ENCODE assay signal across 1 fruit fly cellular context in the genomic region with DNA sequence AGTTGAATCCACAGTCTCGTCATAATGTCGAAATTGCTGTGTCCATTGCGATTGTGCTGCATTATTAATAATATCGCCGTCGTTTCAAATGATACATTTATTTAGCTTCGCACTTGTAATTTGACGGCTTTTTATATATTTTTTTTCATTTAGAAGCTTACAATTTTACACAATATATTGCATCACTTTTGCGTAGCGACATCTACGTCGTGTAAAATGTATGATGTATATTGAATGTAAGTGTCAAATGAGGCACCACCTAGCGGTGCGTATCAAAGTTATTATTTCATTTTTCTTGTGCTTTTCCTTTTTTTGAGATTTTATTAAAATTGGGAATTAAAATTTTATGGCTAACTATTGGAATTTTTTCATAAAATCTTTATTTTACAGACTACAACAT.
TF ChIP-seq lines count a peak whose summit lies in the region.

No protein-coding gene starts in this region.

TF ChIP-seq in whole organism, embryonic, 481 proteins besides CTCF, POLR2A, EP300 and RAD21 (continued from another document):
- TF ChIP-seq Hr3 (GFP tag; optimal IDR thresholded peaks at IDR 0.05; lab: Kevin White, UChicago): no peak
- TF ChIP-seq CG12104 (GFP tag; optimal IDR thresholded peaks at IDR 0.05; lab: Kevin White, UChicago): no peak
- TF ChIP-seq tin (GFP tag; optimal IDR thresholded peaks at IDR 0.05; lab: Kevin White, UChicago): no peak
- peak; percentile 14 for TF ChIP-seq pnt (GFP tag; optimal IDR thresholded peaks at IDR 0.05; lab: Kevin White, UChicago)
- TF ChIP-seq zen (tag; optimal IDR thresholded peaks at IDR 0.05; lab: Kevin White, UChicago): no peak
- TF ChIP-seq prd (optimal IDR thresholded peaks at IDR 0.05; lab: Kevin White, UChicago): peak in 1 of 2 experiments; percentile 11
- no peak for TF ChIP-seq prd (GFP tag; IDR thresholded peaks at IDR 0.05; lab: Robert Waterston, UW)
- no peak for TF ChIP-seq esg (GFP tag; conservative IDR thresholded peaks at IDR 0.05; lab: Robert Waterston, UW)
- no peak for TF ChIP-seq CG12155 (GFP tag; optimal IDR thresholded peaks at IDR 0.05; lab: Kevin White, UChicago)
- TF ChIP-seq so (GFP tag; IDR thresholded peaks at IDR 0.05; lab: Robert Waterston, UW): no peak
- TF ChIP-seq Drgx (GFP tag; IDR thresholded peaks at IDR 0.05; lab: Robert Waterston, UW): no peak
- no peak for TF ChIP-seq Xbp1 (GFP tag; optimal IDR thresholded peaks at IDR 0.05; lab: Kevin White, UChicago)
- TF ChIP-seq CG10654 (GFP tag; optimal IDR thresholded peaks at IDR 0.05; lab: Kevin White, UChicago): no peak
- TF ChIP-seq CG8290 (GFP tag; optimal IDR thresholded peaks at IDR 0.05; lab: Kevin White, UChicago): no peak
- TF ChIP-seq CG8290 (tag; optimal IDR thresholded peaks at IDR 0.05; lab: Kevin White, UChicago): no peak
- TF ChIP-seq CG7963 (GFP tag; IDR thresholded peaks at IDR 0.05; lab: Robert Waterston, UW; ENCODE audit: partially characterized antibody): no peak
- no peak for TF ChIP-seq pan (optimal IDR thresholded peaks at IDR 0.05; lab: Kevin White, UChicago)
- no peak for TF ChIP-seq pan (GFP tag; optimal IDR thresholded peaks at IDR 0.05 in 1 of 2, IDR thresholded peaks at IDR 0.05 in 1 of 2)
- TF ChIP-seq CG14965 (GFP tag; optimal IDR thresholded peaks at IDR 0.05; lab: Kevin White, UChicago; ENCODE audit: borderline replicate concordance): no peak
- TF ChIP-seq kay (GFP tag; optimal IDR thresholded peaks at IDR 0.05; lab: Kevin White, UChicago): no peak
- 0 out of 2 replicates have a peak, but pooled peaks have one; percentile 34 for TF ChIP-seq slbo (GFP tag; IDR thresholded peaks at IDR 0.05; lab: Robert Waterston, UW)
- TF ChIP-seq CG2199 (GFP tag; IDR thresholded peaks at IDR 0.05; lab: Robert Waterston, UW): peak; percentile 93
- TF ChIP-seq CG10366 (GFP tag; IDR thresholded peaks at IDR 0.05; lab: Robert Waterston, UW): no peak
- 0 out of 3 replicates have a peak, but pooled peaks have one; percentile 17 for TF ChIP-seq CG17361 (GFP tag; IDR thresholded peaks at IDR 0.05; lab: Robert Waterston, UW)
- peak; percentile 91 for TF ChIP-seq Ets65A (GFP tag; lab: Kevin White, UChicago)
- TF ChIP-seq D (optimal IDR thresholded peaks at IDR 0.05; lab: Kevin White, UChicago): no peak
- no peak for TF ChIP-seq D (GFP tag; optimal IDR thresholded peaks at IDR 0.05; lab: Kevin White, UChicago)
- TF ChIP-seq Dek (tag; optimal IDR thresholded peaks at IDR 0.05; lab: Kevin White, UChicago): no peak
- TF ChIP-seq amos (GFP tag; IDR thresholded peaks at IDR 0.05; lab: Robert Waterston, UW; ENCODE audit: partially characterized antibody): peak; percentile 72
- no peak for TF ChIP-seq peb (GFP tag; IDR thresholded peaks at IDR 0.05; lab: Robert Waterston, UW)
- 0 out of 2 replicates have a peak, but pooled peaks have one; percentile 45 for TF ChIP-seq CG6272 (GFP tag; IDR thresholded peaks at IDR 0.05; lab: Robert Waterston, UW)
- TF ChIP-seq CG12769 (tag; optimal IDR thresholded peaks at IDR 0.05; lab: Kevin White, UChicago): no peak
- TF ChIP-seq lab (GFP tag; optimal IDR thresholded peaks at IDR 0.05; lab: Kevin White, UChicago): no peak
- no peak for TF ChIP-seq ro (GFP tag; IDR thresholded peaks at IDR 0.05; lab: Robert Waterston, UW)
- no peak for TF ChIP-seq nom (GFP tag; optimal IDR thresholded peaks at IDR 0.05; lab: Kevin White, UChicago)
- no peak for TF ChIP-seq nerfin-1 (tag; optimal IDR thresholded peaks at IDR 0.05; lab: Kevin White, UChicago)
- TF ChIP-seq CG6791 (GFP tag; IDR thresholded peaks at IDR 0.05; lab: Robert Waterston, UW; ENCODE audit: partially characterized antibody): peak; percentile 51; the same call in 1 of the 3 replicates
- TF ChIP-seq Lim3 (GFP tag; IDR thresholded peaks at IDR 0.05; lab: Robert Waterston, UW): no peak
- no peak for TF ChIP-seq ERR (GFP tag; optimal IDR thresholded peaks at IDR 0.05; lab: Kevin White, UChicago)
- no peak for TF ChIP-seq p53 (GFP tag; optimal IDR thresholded peaks at IDR 0.05; lab: Kevin White, UChicago)
- no peak for TF ChIP-seq CG13775 (GFP tag; optimal IDR thresholded peaks at IDR 0.05; lab: Kevin White, UChicago)
- peak; percentile 79; the same call in 1 of the 2 replicates for TF ChIP-seq CG42726 (GFP tag; IDR thresholded peaks at IDR 0.05; lab: Robert Waterston, UW; ENCODE audit: partially characterized antibody)
- no peak for TF ChIP-seq CG8765 (GFP tag; IDR thresholded peaks at IDR 0.05; lab: Robert Waterston, UW)
- TF ChIP-seq Dip3 (GFP tag; optimal IDR thresholded peaks at IDR 0.05; lab: Kevin White, UChicago): no peak
- TF ChIP-seq CG16813 (GFP tag; IDR thresholded peaks at IDR 0.05; lab: Robert Waterston, UW; ENCODE audit: partially characterized antibody): peak; percentile 62
- TF ChIP-seq Med (GFP tag; lab: Kevin White, UChicago): peak; percentile 54
- no peak for TF ChIP-seq Bteb2 (GFP tag; optimal IDR thresholded peaks at IDR 0.05; lab: Kevin White, UChicago)
- TF ChIP-seq knrl (GFP tag; IDR thresholded peaks at IDR 0.05; lab: Robert Waterston, UW; ENCODE audit: partially characterized antibody): no peak; the same call in 1 of the 3 replicates
- no peak for TF ChIP-seq CG13894 (tag; optimal IDR thresholded peaks at IDR 0.05; lab: Kevin White, UChicago)
- no peak for TF ChIP-seq CG10959 (GFP tag; IDR thresholded peaks at IDR 0.05; lab: Robert Waterston, UW)
- no peak for TF ChIP-seq CG3281 (GFP tag; optimal IDR thresholded peaks at IDR 0.05; lab: Kevin White, UChicago)
- no peak for TF ChIP-seq CG10462 (GFP tag; optimal IDR thresholded peaks at IDR 0.05; lab: Kevin White, UChicago)
- TF ChIP-seq luna (GFP tag; optimal IDR thresholded peaks at IDR 0.05; lab: Kevin White, UChicago): no peak
- TF ChIP-seq pho (GFP tag; optimal IDR thresholded peaks at IDR 0.05; lab: Kevin White, UChicago): no peak
- TF ChIP-seq gsb-n (tag; optimal IDR thresholded peaks at IDR 0.05; lab: Kevin White, UChicago): peak; percentile 6
- no peak for TF ChIP-seq usp (GFP tag; optimal IDR thresholded peaks at IDR 0.05; lab: Kevin White, UChicago)
- TF ChIP-seq CG14050 (GFP tag; IDR thresholded peaks at IDR 0.05; lab: Robert Waterston, UW): no peak
- no peak for TF ChIP-seq CG31224 (GFP tag; IDR thresholded peaks at IDR 0.05; lab: Robert Waterston, UW)
- TF ChIP-seq CG17359 (tag; optimal IDR thresholded peaks at IDR 0.05; lab: Kevin White, UChicago): no peak
- TF ChIP-seq ttk (GFP tag; IDR thresholded peaks at IDR 0.05; lab: Robert Waterston, UW): no peak
- TF ChIP-seq CG8281 (tag; optimal IDR thresholded peaks at IDR 0.05; lab: Kevin White, UChicago): no peak
- 0 out of 2 replicates have a peak, but pooled peaks have one; percentile 7 for TF ChIP-seq CG32532 (GFP tag; IDR thresholded peaks at IDR 0.05; lab: Robert Waterston, UW)
- peak; percentile 73 for TF ChIP-seq Bgb (GFP tag; IDR thresholded peaks at IDR 0.05; lab: Robert Waterston, UW; ENCODE audit: partially characterized antibody)
- no peak for TF ChIP-seq NC2α (GFP tag; optimal IDR thresholded peaks at IDR 0.05; lab: Kevin White, UChicago)
TF ChIP-seq in whole organism, embryonic: peak in this region for 23.
